Fruit fly (Drosophila melanogaster): ENCODE measurements around the gene CG42399.
A peak's percentile ranks its signal among the peaks of the same experiment; 100 is the strongest.

CG42399 gene

dm6 chr2L:171499-172250, 18.6 kb upstream of the CG42399 start:
- TF ChIP-seq CG14655 (GFP tag; optimal IDR thresholded peaks at IDR 0.05) (no peak), Pif1A (GFP tag; optimal IDR thresholded peaks at IDR 0.05) (peak; percentile 32), Pif1B (GFP tag; optimal IDR thresholded peaks at IDR 0.05) (peak; percentile 54), CG32121 (GFP tag; IDR thresholded peaks at IDR 0.05) (no peak), Snoo (tag; optimal IDR thresholded peaks at IDR 0.05) (peak; percentile 38), CG12605 (GFP tag; IDR thresholded peaks at IDR 0.05) (peak; percentile 55; the same call in 1 of the 2 replicates), CG17806 (tag; optimal IDR thresholded peaks at IDR 0.05) (peak; percentile 22), fd96Ca (GFP tag; IDR thresholded peaks at IDR 0.05) (no peak), CG34367 (tag; optimal IDR thresholded peaks at IDR 0.05) (peak; percentile 37), Ets98B (GFP tag; IDR thresholded peaks at IDR 0.05) (no peak), CG4496 (GFP tag; IDR thresholded peaks at IDR 0.05) (no peak), CG10348 (GFP tag; IDR thresholded peaks at IDR 0.05) (no peak), CG8301 (tag; optimal IDR thresholded peaks at IDR 0.05) (peak; percentile 14), CG13204 (GFP tag; optimal IDR thresholded peaks at IDR 0.05) (peak; percentile 45), CG8159 (tag; optimal IDR thresholded peaks at IDR 0.05) (peak; percentile 23), EcR (GFP tag; optimal IDR thresholded peaks at IDR 0.05) (peak; percentile 80), rn (GFP tag; IDR thresholded peaks at IDR 0.05) (no peak), D1 (tag; optimal IDR thresholded peaks at IDR 0.05) (no peak), gl (tag; optimal IDR thresholded peaks at IDR 0.05) (peak; percentile 52), CG9948 (tag; optimal IDR thresholded peaks at IDR 0.05) (peak; percentile 36), CG15710 (tag; optimal IDR thresholded peaks at IDR 0.05) (peak; percentile 48)

DNA sequence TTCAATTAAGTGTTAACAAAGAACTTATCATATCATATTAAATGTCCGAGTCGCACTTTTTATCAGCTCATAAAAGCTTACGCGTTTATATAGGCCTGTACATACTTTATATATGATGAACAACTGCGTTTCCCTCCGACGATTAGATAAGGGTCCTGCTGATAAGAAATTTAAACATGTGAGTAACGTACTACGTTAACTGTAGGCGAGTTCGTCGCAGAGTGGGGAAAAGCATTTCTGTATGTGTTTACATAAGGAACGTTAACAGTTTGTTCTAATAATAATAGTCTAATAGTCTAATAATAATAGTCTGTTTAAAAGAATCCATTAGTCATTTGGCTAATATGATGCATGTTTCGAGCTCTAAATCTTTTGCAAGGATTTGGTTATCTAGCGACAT, 17.3 kb upstream of the CG42399 start:
- no peak for TF ChIP-seq Ets98B (GFP tag; IDR thresholded peaks at IDR 0.05)
- TF ChIP-seq D1 (tag; optimal IDR thresholded peaks at IDR 0.05) = no peak
- no peak for TF ChIP-seq CG9948 (tag; optimal IDR thresholded peaks at IDR 0.05)
- no peak for TF ChIP-seq CG17806 (tag; optimal IDR thresholded peaks at IDR 0.05)
- no peak for TF ChIP-seq Snoo (tag; optimal IDR thresholded peaks at IDR 0.05)
- no peak for TF ChIP-seq rn (GFP tag; IDR thresholded peaks at IDR 0.05)
- TF ChIP-seq CG15710 (tag; optimal IDR thresholded peaks at IDR 0.05) = no peak
- TF ChIP-seq CG34367 (tag; optimal IDR thresholded peaks at IDR 0.05) = no peak
- TF ChIP-seq CG32121 (GFP tag; IDR thresholded peaks at IDR 0.05) = no peak
- no peak for TF ChIP-seq fd96Ca (GFP tag; IDR thresholded peaks at IDR 0.05)
- no peak for TF ChIP-seq CG13204 (GFP tag; optimal IDR thresholded peaks at IDR 0.05)
- TF ChIP-seq CG12605 (GFP tag; IDR thresholded peaks at IDR 0.05) = no peak
- no peak for TF ChIP-seq gl (tag; optimal IDR thresholded peaks at IDR 0.05)
- no peak for TF ChIP-seq CG14655 (GFP tag; optimal IDR thresholded peaks at IDR 0.05)
- TF ChIP-seq CG4496 (GFP tag; IDR thresholded peaks at IDR 0.05) = no peak
- no peak for TF ChIP-seq Pif1B (GFP tag; optimal IDR thresholded peaks at IDR 0.05)
- no peak for TF ChIP-seq CG8301 (tag; optimal IDR thresholded peaks at IDR 0.05)
- TF ChIP-seq CG10348 (GFP tag; IDR thresholded peaks at IDR 0.05) = no peak
- TF ChIP-seq CG8159 (tag; optimal IDR thresholded peaks at IDR 0.05) = no peak
- no peak for TF ChIP-seq EcR (GFP tag; optimal IDR thresholded peaks at IDR 0.05)

dm6 chr2L:168270-168901, 15.3 kb upstream of the CG42399 start:
- TF ChIP-seq Pif1B (GFP tag; optimal IDR thresholded peaks at IDR 0.05) = no peak
- TF ChIP-seq CG34367 (tag; optimal IDR thresholded peaks at IDR 0.05) = peak; percentile 5
- TF ChIP-seq CG32121 (GFP tag; IDR thresholded peaks at IDR 0.05) = no peak
- TF ChIP-seq CG14655 (GFP tag; optimal IDR thresholded peaks at IDR 0.05) = peak; percentile 42
- no peak for TF ChIP-seq CG9948 (tag; optimal IDR thresholded peaks at IDR 0.05)
- no peak for TF ChIP-seq fd96Ca (GFP tag; IDR thresholded peaks at IDR 0.05)
- peak; percentile 69 for TF ChIP-seq CG13204 (GFP tag; optimal IDR thresholded peaks at IDR 0.05)
- TF ChIP-seq Snoo (tag; optimal IDR thresholded peaks at IDR 0.05) = no peak
- peak; percentile 36; the same call in 1 of the 2 replicates for TF ChIP-seq CG12605 (GFP tag; IDR thresholded peaks at IDR 0.05)
- peak; percentile 61 for TF ChIP-seq EcR (GFP tag; optimal IDR thresholded peaks at IDR 0.05)
- peak; percentile 40 for TF ChIP-seq Pif1A (GFP tag; optimal IDR thresholded peaks at IDR 0.05)
- no peak for TF ChIP-seq CG10348 (GFP tag; IDR thresholded peaks at IDR 0.05)
- peak; percentile 33 for TF ChIP-seq CG8301 (tag; optimal IDR thresholded peaks at IDR 0.05)
- TF ChIP-seq Ets98B (GFP tag; IDR thresholded peaks at IDR 0.05) = no peak
- TF ChIP-seq D1 (tag; optimal IDR thresholded peaks at IDR 0.05) = no peak
- TF ChIP-seq CG17806 (tag; optimal IDR thresholded peaks at IDR 0.05) = peak; percentile 28
- TF ChIP-seq CG8159 (tag; optimal IDR thresholded peaks at IDR 0.05) = peak; percentile 6
- TF ChIP-seq CG4496 (GFP tag; IDR thresholded peaks at IDR 0.05) = no peak
- peak; percentile 77 for TF ChIP-seq gl (tag; optimal IDR thresholded peaks at IDR 0.05)
- peak; percentile 33 for TF ChIP-seq CG15710 (tag; optimal IDR thresholded peaks at IDR 0.05)
- TF ChIP-seq rn (GFP tag; IDR thresholded peaks at IDR 0.05) = no peak

dm6 chr2L:166115-167069, 13.3 kb upstream of the CG42399 start:
- TF ChIP-seq CG15710 (tag; optimal IDR thresholded peaks at IDR 0.05) (peak; percentile 92), EcR (GFP tag; optimal IDR thresholded peaks at IDR 0.05) (peak; percentile 82), gl (tag; optimal IDR thresholded peaks at IDR 0.05) (peak; percentile 99), CG14655 (GFP tag; optimal IDR thresholded peaks at IDR 0.05) (peak; percentile 98), CG8159 (tag; optimal IDR thresholded peaks at IDR 0.05) (peak; percentile 88), D1 (tag; optimal IDR thresholded peaks at IDR 0.05) (peak; percentile 80), CG8301 (tag; optimal IDR thresholded peaks at IDR 0.05) (peak; percentile 97), CG13204 (GFP tag; optimal IDR thresholded peaks at IDR 0.05) (peak; percentile 97), Snoo (tag; optimal IDR thresholded peaks at IDR 0.05) (peak; percentile 72), fd96Ca (GFP tag; IDR thresholded peaks at IDR 0.05) (no peak), rn (GFP tag; IDR thresholded peaks at IDR 0.05) (no peak), CG4496 (GFP tag; IDR thresholded peaks at IDR 0.05) (no peak), CG17806 (tag; optimal IDR thresholded peaks at IDR 0.05) (peak; percentile 90), CG9948 (tag; optimal IDR thresholded peaks at IDR 0.05) (peak; percentile 90), Ets98B (GFP tag; IDR thresholded peaks at IDR 0.05) (no peak), Pif1A (GFP tag; optimal IDR thresholded peaks at IDR 0.05) (peak; percentile 97), CG34367 (tag; optimal IDR thresholded peaks at IDR 0.05) (peak; percentile 95), CG32121 (GFP tag; IDR thresholded peaks at IDR 0.05) (no peak), CG12605 (GFP tag; IDR thresholded peaks at IDR 0.05) (no peak), Pif1B (GFP tag; optimal IDR thresholded peaks at IDR 0.05) (peak; percentile 97), CG10348 (GFP tag; IDR thresholded peaks at IDR 0.05) (no peak)
